Fruit fly (Drosophila melanogaster): ENCODE data around the gene CG5854.
A peak's percentile ranks its signal among the peaks of the same experiment; 100 is the strongest.

CG5854 gene

dm6 chr3R:23939921-23940839, 6.5 kb downstream of the CG5854 start (continued):
- TF ChIP-seq CG2678 (tag; optimal IDR thresholded peaks at IDR 0.05) (peak; percentile 88), sug (tag; optimal IDR thresholded peaks at IDR 0.05) (peak; percentile 99), CG10979 (tag; optimal IDR thresholded peaks at IDR 0.05) (peak; percentile 57), MTF-1 (GFP tag; optimal IDR thresholded peaks at IDR 0.05; ENCODE audit: borderline replicate concordance) (peak; percentile 93), run (tag; optimal IDR thresholded peaks at IDR 0.05) (peak; percentile 71), CG31388 (GFP tag; optimal IDR thresholded peaks at IDR 0.05) (peak; percentile 14), CG7357 (GFP tag; IDR thresholded peaks at IDR 0.05) (no peak), Nf-YB (GFP tag; optimal IDR thresholded peaks at IDR 0.05) (peak; percentile 70), wor (GFP tag; IDR thresholded peaks at IDR 0.05) (peak; percentile 41; the same call in 1 of the 2 replicates), jigr1 (GFP tag; IDR thresholded peaks at IDR 0.05) (no peak), Hmr (GFP tag; optimal IDR thresholded peaks at IDR 0.05) (peak; percentile 89), tna (GFP tag; IDR thresholded peaks at IDR 0.05; ENCODE audit: partially characterized antibody) (no peak), sqz (GFP tag; optimal IDR thresholded peaks at IDR 0.05) (peak; percentile 71), HmgZ (tag; optimal IDR thresholded peaks at IDR 0.05) (peak; percentile 90), CG18262 (tag; optimal IDR thresholded peaks at IDR 0.05) (peak; percentile 76), CG1792 (GFP tag; optimal IDR thresholded peaks at IDR 0.05) (peak; percentile 62), CG6272 (GFP tag; IDR thresholded peaks at IDR 0.05) (no peak), ems (GFP tag; optimal IDR thresholded peaks at IDR 0.05) (peak; percentile 3), CG2202 (tag; optimal IDR thresholded peaks at IDR 0.05) (peak; percentile 94), Nf-YC (tag; optimal IDR thresholded peaks at IDR 0.05) (peak; percentile 40), tap (tag; optimal IDR thresholded peaks at IDR 0.05) (peak; percentile 82), E2f2 (GFP tag; IDR thresholded peaks at IDR 0.05) (peak; percentile 65), gcm2 (GFP tag; optimal IDR thresholded peaks at IDR 0.05) (peak; percentile 28), HLH54F (GFP tag; optimal IDR thresholded peaks at IDR 0.05) (peak; percentile 20), CG15011 (GFP tag; optimal IDR thresholded peaks at IDR 0.05) (peak; percentile 84), CG13296 (GFP tag; optimal IDR thresholded peaks at IDR 0.05) (peak; percentile 91), sr (GFP tag; IDR thresholded peaks at IDR 0.05) (peak; percentile 87), btn (GFP tag; optimal IDR thresholded peaks at IDR 0.05) (peak; percentile 25), repo (GFP tag; optimal IDR thresholded peaks at IDR 0.05) (peak; percentile 66), CG4730 (GFP tag; IDR thresholded peaks at IDR 0.05) (peak; percentile 39; the same call in 1 of the 2 replicates), her (GFP tag; optimal IDR thresholded peaks at IDR 0.05) (peak; percentile 20), Mrtf (GFP tag; IDR thresholded peaks at IDR 0.05) (peak; percentile 43; the same call in 1 of the 3 replicates), bbx (GFP tag; IDR thresholded peaks at IDR 0.05; ENCODE audit: partially characterized antibody) (no peak), mam (GFP tag; optimal IDR thresholded peaks at IDR 0.05) (peak; percentile 29), fd102C (GFP tag; optimal IDR thresholded peaks at IDR 0.05) (peak; percentile 88), CG30020 (tag; optimal IDR thresholded peaks at IDR 0.05) (peak; percentile 10), slp2 (GFP tag; optimal IDR thresholded peaks at IDR 0.05) (no peak), Kr (GFP tag; optimal IDR thresholded peaks at IDR 0.05) (peak; percentile 91), Dll (GFP tag; IDR thresholded peaks at IDR 0.05; ENCODE audit: partially characterized antibody) (no peak), az2 (GFP tag; optimal IDR thresholded peaks at IDR 0.05) (peak; percentile 12), CG6689 (GFP tag; IDR thresholded peaks at IDR 0.05) (peak; percentile 64), CG7556 (GFP tag; optimal IDR thresholded peaks at IDR 0.05) (peak; percentile 86), CG34224 (GFP tag; IDR thresholded peaks at IDR 0.05; ENCODE audit: partially characterized antibody) (0 out of 3 replicates have a peak, but pooled peaks have one; percentile 21), esg (GFP tag; conservative IDR thresholded peaks at IDR 0.05) (no peak), H15 (GFP tag; IDR thresholded peaks at IDR 0.05) (peak; percentile 66), pan (optimal IDR thresholded peaks at IDR 0.05) (no peak), pan (GFP tag; optimal IDR thresholded peaks at IDR 0.05 in 1 of 2, IDR thresholded peaks at IDR 0.05 in 1 of 2) (peak in 1 of 2 experiments; percentile 82), CG9876 (GFP tag; optimal IDR thresholded peaks at IDR 0.05) (peak; percentile 4), Sry-δ (GFP tag; optimal IDR thresholded peaks at IDR 0.05) (no peak)
